Fruit fly (Drosophila melanogaster) whole organism, pupa: ENCODE data around the gene CG10650.
A peak's percentile ranks its signal among the peaks of the same experiment; 100 is the strongest.

Experiments
- CG10348 ChIP-seq: fragments of 200-800 bp; sonication (Bioruptor generic); IDR thresholded peaks from 2 replicates; pipeline ENCODE4 v1.3.6; 2022; ENCODE audit warnings: missing biosample characterization, missing genetic modification characterization
- CG12605 ChIP-seq: fragments of 200-800 bp; sonication (Bioruptor generic); IDR thresholded peaks from 2 replicates; pipeline ENCODE4 v1.3.6; 2022; ENCODE audit warnings: missing biosample characterization, missing genetic modification characterization
- CG13204 ChIP-seq: fragments of 200-800 bp; sonication (Bioruptor generic); optimal IDR thresholded peaks from 2 replicates; lab custom pipeline; 2018; ENCODE audit warnings: missing biosample characterization, mild to moderate bottlenecking, missing genetic modification characterization, moderate library complexity
- CG14655 ChIP-seq: fragments of 200-800 bp; sonication (Bioruptor generic); optimal IDR thresholded peaks from 3 replicates; lab custom pipeline; 2017; ENCODE audit warnings: mild to moderate bottlenecking, missing biosample characterization, missing genetic modification reagents, missing genetic modification characterization
- CG15710 ChIP-seq: fragments of 200-800 bp; sonication (Bioruptor generic); optimal IDR thresholded peaks from 2 replicates; lab custom pipeline; 2018; ENCODE audit warnings: missing biosample characterization, mild to moderate bottlenecking, missing genetic modification characterization, moderate library complexity
- CG17806 ChIP-seq: fragments of 200-800 bp; sonication (Bioruptor generic); optimal IDR thresholded peaks from 2 replicates; lab custom pipeline; 2018; ENCODE audit warnings: missing biosample characterization, mild to moderate bottlenecking, missing genetic modification characterization, moderate library complexity
- CG32121 ChIP-seq: fragments of 200-800 bp; sonication (Bioruptor generic); IDR thresholded peaks from 2 replicates; pipeline ENCODE4 v1.3.6; 2022; ENCODE audit warnings: missing biosample characterization, missing genetic modification characterization
- CG34367 ChIP-seq: fragments of 200-800 bp; sonication (Bioruptor generic); optimal IDR thresholded peaks from 2 replicates; lab custom pipeline; 2018; ENCODE audit warnings: missing biosample characterization, mild to moderate bottlenecking, missing genetic modification characterization
- CG4496 ChIP-seq: fragments of 200-800 bp; sonication (Bioruptor generic); IDR thresholded peaks from 3 replicates; pipeline ENCODE4 v1.3.6; 2022; ENCODE audit warnings: missing biosample characterization, missing genetic modification characterization
- CG8159 ChIP-seq: fragments of 200-800 bp; sonication (Bioruptor generic); optimal IDR thresholded peaks from 3 replicates; lab custom pipeline; 2018; ENCODE audit warnings: missing biosample characterization, mild to moderate bottlenecking, missing genetic modification characterization, moderate library complexity
- CG8301 ChIP-seq: fragments of 200-800 bp; sonication (Bioruptor generic); optimal IDR thresholded peaks from 2 replicates; lab custom pipeline; 2018; ENCODE audit warnings: missing biosample characterization, mild to moderate bottlenecking, missing genetic modification characterization
- CG9948 ChIP-seq: fragments of 200-800 bp; sonication (Bioruptor generic); optimal IDR thresholded peaks from 2 replicates; lab custom pipeline; 2018; ENCODE audit warnings: missing biosample characterization, mild to moderate bottlenecking, missing genetic modification characterization, moderate library complexity
- D1 ChIP-seq: fragments of 200-800 bp; sonication (Bioruptor generic); optimal IDR thresholded peaks from 2 replicates; lab custom pipeline; 2018; ENCODE audit warnings: missing biosample characterization, mild to moderate bottlenecking, missing genetic modification characterization, moderate library complexity
- EcR ChIP-seq: fragments of 200-800 bp; sonication (Bioruptor generic); optimal IDR thresholded peaks from 3 replicates; lab custom pipeline; 2019; ENCODE audit warnings: missing biosample characterization, missing genetic modification characterization, mild to moderate bottlenecking, moderate library complexity, missing genetic modification reagents
- Ets98B ChIP-seq: fragments of 200-800 bp; sonication (Bioruptor generic); IDR thresholded peaks from 2 replicates; pipeline ENCODE4 v1.3.6; 2022; ENCODE audit warnings: missing biosample characterization, missing genetic modification characterization
- Pif1A ChIP-seq: fragments of 200-800 bp; sonication (Bioruptor generic); optimal IDR thresholded peaks from 3 replicates; lab custom pipeline; 2016; ENCODE audit warnings: missing biosample characterization, missing genetic modification characterization
- Pif1B ChIP-seq: fragments of 200-800 bp; sonication (Bioruptor generic); optimal IDR thresholded peaks from 3 replicates; lab custom pipeline; 2016; ENCODE audit warnings: missing biosample characterization, missing genetic modification characterization
- Snoo ChIP-seq: fragments of 200-800 bp; sonication (Bioruptor generic); optimal IDR thresholded peaks from 3 replicates; lab custom pipeline; 2017; ENCODE audit warnings: missing biosample characterization, mild to moderate bottlenecking, missing genetic modification characterization, inconsistent platforms
- fd96Ca ChIP-seq: fragments of 200-800 bp; sonication (Bioruptor generic); IDR thresholded peaks from 3 replicates; pipeline ENCODE4 v1.3.6; 2022; ENCODE audit warnings: missing biosample characterization, missing genetic modification characterization
- gl ChIP-seq: fragments of 200-800 bp; sonication (Bioruptor generic); optimal IDR thresholded peaks from 2 replicates; lab custom pipeline; 2018; ENCODE audit warnings: missing biosample characterization, mild to moderate bottlenecking, missing genetic modification characterization
- rn ChIP-seq: fragments of 200-800 bp; sonication (Bioruptor generic); IDR thresholded peaks from 2 replicates; pipeline ENCODE4 v1.3.6; 2022; ENCODE audit warnings: missing biosample characterization, missing genetic modification characterization

CG10650 gene

dm6 chr2L:19018266-19018665 is 22.5 kb upstream of the CG10650 start:
- TF ChIP-seq CG13204 (GFP tag; lab: Kevin White, UChicago) = peak; percentile 16
- TF ChIP-seq CG15710 (tag; lab: Kevin White, UChicago) = no peak
- no peak for TF ChIP-seq CG10348 (GFP tag; lab: Robert Waterston, UW)

dm6 chr2L:19017060-19017459 is 21.3 kb upstream of the CG10650 start:
- TF ChIP-seq Ets98B (GFP tag; lab: Robert Waterston, UW) = no peak
- no peak for TF ChIP-seq CG15710 (tag; lab: Kevin White, UChicago)
- no peak for TF ChIP-seq CG10348 (GFP tag; lab: Robert Waterston, UW)
- no peak for TF ChIP-seq CG32121
- TF ChIP-seq CG34367 = no peak
- no peak for TF ChIP-seq gl (tag; lab: Kevin White, UChicago)
- TF ChIP-seq Pif1A = no peak
- TF ChIP-seq CG9948 (tag; lab: Kevin White, UChicago) = no peak
- TF ChIP-seq CG14655 (GFP tag; lab: Kevin White, UChicago) = no peak
- TF ChIP-seq rn = no peak
- TF ChIP-seq EcR (GFP tag; lab: Kevin White, UChicago) = no peak
- no peak for TF ChIP-seq D1 (tag; lab: Kevin White, UChicago)
- no peak for TF ChIP-seq CG17806 (tag; lab: Kevin White, UChicago)
- TF ChIP-seq Pif1B = no peak
- TF ChIP-seq CG8159 (tag; lab: Kevin White, UChicago) = no peak
- no peak for TF ChIP-seq fd96Ca (GFP tag; lab: Robert Waterston, UW)
- no peak for TF ChIP-seq Snoo (tag; lab: Kevin White, UChicago)
- no peak for TF ChIP-seq CG12605
- TF ChIP-seq CG4496 (GFP tag; lab: Robert Waterston, UW) = no peak
- no peak for TF ChIP-seq CG13204 (GFP tag; lab: Kevin White, UChicago)

DNA sequence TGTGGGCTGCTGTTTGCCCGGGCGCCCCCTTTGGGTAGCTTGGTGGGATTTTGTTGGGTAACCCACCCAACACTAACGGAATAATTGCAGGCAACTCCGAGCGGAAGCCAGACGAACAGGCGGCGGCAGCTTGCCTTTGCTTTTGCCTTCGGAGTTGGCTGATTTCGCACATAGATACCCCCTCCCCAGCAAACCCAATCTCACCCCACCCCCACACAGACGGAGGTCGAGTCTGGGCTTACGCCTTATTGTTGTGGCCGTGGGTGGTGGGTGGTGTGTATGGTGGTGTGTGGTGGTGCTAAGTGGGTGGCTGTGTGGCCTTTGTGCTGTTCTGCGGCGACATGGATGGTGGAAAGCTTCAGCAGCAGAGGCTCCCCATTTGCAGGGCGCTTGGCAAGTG is 19.9 kb upstream of the CG10650 start:
- no peak for TF ChIP-seq CG9948 (tag; lab: Kevin White, UChicago)
- no peak for TF ChIP-seq D1 (tag; lab: Kevin White, UChicago)
- no peak for TF ChIP-seq CG8159 (tag; lab: Kevin White, UChicago)
- no peak for TF ChIP-seq CG17806 (tag; lab: Kevin White, UChicago)
- TF ChIP-seq Snoo (tag; lab: Kevin White, UChicago) = no peak
- TF ChIP-seq CG13204 (GFP tag; lab: Kevin White, UChicago) = peak; percentile 50
- no peak for TF ChIP-seq Pif1A
- TF ChIP-seq CG14655 (GFP tag; lab: Kevin White, UChicago) = no peak

dm6 chr2L:19014881-19015366 is 19.2 kb upstream of the CG10650 start:
- TF ChIP-seq CG9948 (tag; lab: Kevin White, UChicago) = no peak
- no peak for TF ChIP-seq CG8301 (tag; lab: Kevin White, UChicago)

dm6 chr2L:19014032-19014880 is 18.5 kb upstream of the CG10650 start:
- TF ChIP-seq CG15710 (tag; lab: Kevin White, UChicago) = peak; percentile 67
- no peak for TF ChIP-seq CG13204 (GFP tag; lab: Kevin White, UChicago)
- TF ChIP-seq Snoo (tag; lab: Kevin White, UChicago) = peak; percentile 24
- peak; percentile 76 for TF ChIP-seq CG8159 (tag; lab: Kevin White, UChicago)
- TF ChIP-seq CG17806 (tag; lab: Kevin White, UChicago) = peak; percentile 57
- TF ChIP-seq CG34367 = peak; percentile 39
- TF ChIP-seq CG14655 (GFP tag; lab: Kevin White, UChicago) = peak; percentile 58
- no peak for TF ChIP-seq CG12605
- TF ChIP-seq CG32121 = no peak
- TF ChIP-seq CG9948 (tag; lab: Kevin White, UChicago) = peak; percentile 55
- TF ChIP-seq CG4496 (GFP tag; lab: Robert Waterston, UW) = peak; percentile 40; the same call in 1 of the 3 replicates
- TF ChIP-seq CG8301 (tag; lab: Kevin White, UChicago) = peak; percentile 35
- TF ChIP-seq Pif1A = peak; percentile 10
- TF ChIP-seq Pif1B = peak; percentile 4

dm6 chr2L:19012776-19013328 is 17.1 kb upstream of the CG10650 start:
- TF ChIP-seq rn (no peak), Pif1B (no peak), EcR (GFP tag; lab: Kevin White, UChicago) (no peak), CG13204 (GFP tag; lab: Kevin White, UChicago) (peak; percentile 64)
